Worm (Caenorhabditis elegans): ENCODE measurements around the gene tex-2.
A peak's percentile ranks its signal among the peaks of the same experiment; 100 is the strongest.

The tex-2 gene

DNA sequence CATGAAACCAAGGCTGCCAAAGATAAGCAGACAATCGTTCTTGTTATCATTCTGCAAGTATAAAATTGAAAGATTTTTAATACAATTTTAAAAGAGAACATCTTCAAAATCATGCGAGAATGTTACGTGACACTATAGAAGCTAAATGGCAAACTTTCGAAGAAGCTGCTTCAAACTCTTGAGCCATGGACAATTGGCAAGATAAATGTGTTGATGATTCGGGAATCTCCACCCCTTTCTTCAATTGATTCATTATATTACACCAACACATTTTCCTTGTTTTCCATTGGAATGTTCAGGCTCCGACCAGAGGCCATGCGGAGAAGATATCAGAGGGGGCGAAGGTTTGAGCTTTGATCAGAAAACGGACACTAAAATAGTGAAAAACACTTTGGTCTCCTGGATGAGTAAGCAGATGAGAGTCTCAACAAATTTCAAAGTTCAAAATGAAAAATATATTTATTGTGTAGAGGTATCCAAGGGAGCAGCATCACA is 32.3 kb downstream of the tex-2 start, which contains the start of gene lec-5:
Gene lec-5, minus strand, starts transcription at position 51 of the 495 bp plus-strand sequence.
- TF ChIP-seq rnt-1 (tag; optimal IDR thresholded peaks at IDR 0.05) (peak; percentile 54), hlh-8 (tag; optimal IDR thresholded peaks at IDR 0.05) (no peak), lin-11 (tag; optimal IDR thresholded peaks at IDR 0.05) (no peak), ttx-3 (tag; optimal IDR thresholded peaks at IDR 0.05) (no peak), ceh-34 (tag; optimal IDR thresholded peaks at IDR 0.05) (no peak), F13H6.1 (tag; optimal IDR thresholded peaks at IDR 0.05) (no peak), unc-86 (tag; optimal IDR thresholded peaks at IDR 0.05) (no peak), sox-2 (GFP tag; IDR thresholded peaks at IDR 0.05) (no peak), ceh-18 (tag; optimal IDR thresholded peaks at IDR 0.05) (peak; percentile 68), pqm-1 (tag; optimal IDR thresholded peaks at IDR 0.05) (no peak)

DNA sequence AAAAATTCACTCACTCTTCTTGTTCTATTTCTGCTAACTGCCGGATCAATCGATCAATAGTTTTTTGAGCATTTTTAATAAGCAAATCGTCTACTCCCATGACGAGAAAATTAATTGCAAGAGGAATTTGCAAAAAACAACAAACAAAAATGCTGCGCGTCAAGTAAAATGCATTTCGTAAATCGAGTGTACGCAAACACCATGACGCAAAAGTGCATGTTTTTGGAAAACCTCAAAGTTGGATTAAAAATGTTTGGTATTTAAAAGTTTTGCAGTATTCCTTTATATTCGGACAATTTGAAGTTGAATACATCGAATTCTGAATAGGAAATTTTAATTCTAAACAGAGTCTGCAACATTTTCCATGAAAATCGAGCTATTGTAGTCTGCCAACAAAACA is 34.2 kb downstream of the tex-2 start, which contains the start of gene ZK1248.19:
Gene ZK1248.19, minus strand, starts transcription at position 188 of the 400 bp plus-strand sequence.
- TF ChIP-seq nfya-1 (tag; optimal IDR thresholded peaks at IDR 0.05) (peak; percentile 28), ceh-31 (tag; optimal IDR thresholded peaks at IDR 0.05) (no peak), dve-1 (tag; optimal IDR thresholded peaks at IDR 0.05) (no peak), syd-9 (tag; optimal IDR thresholded peaks at IDR 0.05) (no peak), ceh-14 (tag; optimal IDR thresholded peaks at IDR 0.05) (no peak)

DNA sequence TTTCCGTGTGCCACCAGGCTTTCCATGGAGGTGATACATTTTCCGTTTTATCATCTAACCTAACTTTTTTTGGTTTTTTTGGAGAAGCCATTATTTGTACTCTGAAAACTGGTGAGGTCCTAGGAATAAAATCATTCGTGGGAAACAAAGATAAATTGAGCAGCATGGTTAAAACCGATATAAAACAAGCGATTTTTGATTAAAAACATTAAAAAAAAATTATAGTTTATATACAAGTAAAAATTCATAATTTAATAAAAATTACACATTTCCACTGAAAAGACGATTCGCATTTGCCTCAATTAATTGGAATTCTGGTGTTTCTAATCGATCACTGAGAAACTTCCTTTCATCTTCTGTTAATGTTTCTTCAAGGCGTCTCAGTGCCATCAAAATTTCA is 35.0 kb downstream of the tex-2 start, which contains the start of gene ZK1248.15:
Gene ZK1248.15, minus strand, starts transcription at position 101 of the 400 bp plus-strand sequence.
- no peak for TF ChIP-seq K09A11.1 (tag; optimal IDR thresholded peaks at IDR 0.05; ENCODE audit: insufficient read depth)
- TF ChIP-seq ahr-1 (tag; optimal IDR thresholded peaks at IDR 0.05): no peak
- TF ChIP-seq ceh-30 (tag; optimal IDR thresholded peaks at IDR 0.05): no peak
- no peak for TF ChIP-seq hlh-6 (tag; optimal IDR thresholded peaks at IDR 0.05)
- TF ChIP-seq nfya-1 (tag; optimal IDR thresholded peaks at IDR 0.05): no peak
- no peak for TF ChIP-seq odd-2 (tag; optimal IDR thresholded peaks at IDR 0.05)

DNA sequence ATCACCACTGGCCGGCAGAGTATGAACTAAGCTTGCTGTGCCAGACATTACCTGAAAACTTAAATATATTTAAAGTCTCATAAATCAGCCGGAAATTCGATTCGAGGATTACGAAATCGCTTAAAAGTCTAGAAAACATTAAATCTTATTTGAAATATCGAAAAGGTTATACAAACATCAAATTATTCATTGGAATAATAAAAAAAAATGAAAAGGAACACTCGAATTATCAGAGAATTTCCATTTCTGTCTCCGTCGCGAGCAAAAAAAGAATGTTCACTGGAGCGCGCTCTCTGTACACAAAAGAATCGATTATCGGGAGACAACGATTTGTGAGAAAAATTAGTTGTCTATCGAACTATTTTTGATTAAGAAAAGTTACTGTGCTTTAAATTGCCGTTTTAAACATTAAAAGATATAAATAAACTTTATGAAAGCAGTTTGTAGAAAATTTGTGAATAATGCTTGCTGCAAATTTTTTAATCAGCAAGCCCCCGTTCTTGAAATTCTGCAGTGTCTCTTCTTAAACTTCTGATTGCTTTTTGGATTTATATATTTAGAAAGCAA is 37.2 kb downstream of the tex-2 start, which contains the start of gene fzo-1:
Gene fzo-1, minus strand, starts transcription at position 51 of the 567 bp plus-strand sequence.
- TF ChIP-seq K09A11.1 (tag; optimal IDR thresholded peaks at IDR 0.05; ENCODE audit: insufficient read depth) (no peak), ama-1 (optimal IDR thresholded peaks at IDR 0.05) (no peak), C08G9.2 (tag; optimal IDR thresholded peaks at IDR 0.05) (peak; percentile 90), unc-86 (tag; optimal IDR thresholded peaks at IDR 0.05) (peak; percentile 15), ceh-18 (tag; optimal IDR thresholded peaks at IDR 0.05) (peak; percentile 28), fax-1 (tag; optimal IDR thresholded peaks at IDR 0.05) (peak; percentile 90), ceh-2 (tag; optimal IDR thresholded peaks at IDR 0.05) (peak; percentile 97), lim-6 (tag; optimal IDR thresholded peaks at IDR 0.05) (peak; percentile 86), eyg-1 (tag; optimal IDR thresholded peaks at IDR 0.05) (peak; percentile 67), Y22D7AL.16 (tag; optimal IDR thresholded peaks at IDR 0.05) (no peak), fkh-6 (tag; optimal IDR thresholded peaks at IDR 0.05) (peak; percentile 60), pax-1 (tag; optimal IDR thresholded peaks at IDR 0.05) (peak; percentile 49), elt-2 (tag; optimal IDR thresholded peaks at IDR 0.05) (peak; percentile 97), pha-2 (tag; optimal IDR thresholded peaks at IDR 0.05) (peak; percentile 54), hlh-13 (GFP tag; optimal IDR thresholded peaks at IDR 0.05) (no peak), ceh-19 (GFP tag; optimal IDR thresholded peaks at IDR 0.05) (peak; percentile 39), sox-2 (GFP tag; IDR thresholded peaks at IDR 0.05) (no peak), ceh-14 (tag; optimal IDR thresholded peaks at IDR 0.05) (peak; percentile 88), gmeb-2 (tag; optimal IDR thresholded peaks at IDR 0.05) (peak; percentile 42), hlh-15 (tag; optimal IDR thresholded peaks at IDR 0.05) (peak; percentile 60), syd-9 (tag; optimal IDR thresholded peaks at IDR 0.05) (peak; percentile 16), che-1 (tag; optimal IDR thresholded peaks at IDR 0.05) (no peak), nhr-232 (tag; optimal IDR thresholded peaks at IDR 0.05) (no peak), ceh-48 (tag; optimal IDR thresholded peaks at IDR 0.05) (peak; percentile 23), hlh-30 (tag; optimal IDR thresholded peaks at IDR 0.05; ENCODE audit: insufficient read depth) (no peak), dve-1 (tag; optimal IDR thresholded peaks at IDR 0.05) (no peak), hlh-6 (tag; optimal IDR thresholded peaks at IDR 0.05) (no peak), fkh-10 (GFP tag; optimal IDR thresholded peaks at IDR 0.05) (no peak), rnt-1 (tag; optimal IDR thresholded peaks at IDR 0.05) (peak; percentile 59), pag-3 (tag; optimal IDR thresholded peaks at IDR 0.05; ENCODE audit: borderline replicate concordance) (peak; percentile 75), sox-4 (tag; optimal IDR thresholded peaks at IDR 0.05) (no peak), elt-4 (tag; optimal IDR thresholded peaks at IDR 0.05) (no peak), lin-11 (tag; optimal IDR thresholded peaks at IDR 0.05) (no peak), ceh-34 (tag; optimal IDR thresholded peaks at IDR 0.05) (peak; percentile 75), madf-2 (tag; optimal IDR thresholded peaks at IDR 0.05) (no peak)
